Fruit fly (Drosophila melanogaster) whole organism, prepupa: Measurements from ENCODE around the gene CG10469.

Experiments used
- Blimp-1 ChIP-seq: fragments of 200-800 bp; sonication (Bioruptor generic); optimal IDR thresholded peaks from 3 replicates; lab custom pipeline; 2017; ENCODE audit warnings: missing biosample characterization, missing genetic modification characterization, mild to moderate bottlenecking, moderate library complexity, missing genetic modification reagents
- CG10631 ChIP-seq: fragments of 200-800 bp; sonication (Bioruptor generic); optimal IDR thresholded peaks from 2 replicates; lab custom pipeline; 2016; ENCODE audit warnings: missing biosample characterization, missing genetic modification characterization
- CG10669 ChIP-seq: fragments of 200-800 bp; sonication (Bioruptor generic); optimal IDR thresholded peaks from 3 replicates; lab custom pipeline; 2018; ENCODE audit warnings: missing biosample characterization, mild to moderate bottlenecking, missing genetic modification characterization, moderate library complexity
- CG11294 ChIP-seq: fragments of 200-800 bp; sonication (Bioruptor generic); IDR thresholded peaks from 2 replicates; pipeline ENCODE4 v1.3.6; 2022; ENCODE audit warnings: missing biosample characterization, missing genetic modification characterization
- CG11762 ChIP-seq: fragments of 200-800 bp; sonication (Bioruptor generic); optimal IDR thresholded peaks from 3 replicates; lab custom pipeline; 2016; ENCODE audit warnings: missing biosample characterization, missing genetic modification characterization; ENCODE audit not compliant: insufficient read depth
- CG11902 ChIP-seq: fragments of 200-800 bp; sonication (Bioruptor generic); optimal IDR thresholded peaks from 3 replicates; lab custom pipeline; 2016; ENCODE audit warnings: missing biosample characterization, missing genetic modification characterization
- CG1621 ChIP-seq: fragments of 200-800 bp; sonication (Bioruptor generic); optimal IDR thresholded peaks from 3 replicates; lab custom pipeline; 2018; ENCODE audit warnings: missing biosample characterization, mild to moderate bottlenecking, missing genetic modification characterization
- CG16779 ChIP-seq: fragments of 200-800 bp; sonication (Bioruptor generic); optimal IDR thresholded peaks from 3 replicates; lab custom pipeline; 2017; ENCODE audit warnings: missing biosample characterization, mild to moderate bottlenecking, missing genetic modification characterization
- CG31627 ChIP-seq: fragments of 200-800 bp; sonication (Bioruptor generic); optimal IDR thresholded peaks from 3 replicates; lab custom pipeline; 2016; ENCODE audit warnings: missing biosample characterization, missing genetic modification characterization
- CG32006 ChIP-seq: fragments of 200-800 bp; sonication (Bioruptor generic); optimal IDR thresholded peaks from 3 replicates; lab custom pipeline; 2017; ENCODE audit warnings: missing biosample characterization, mild to moderate bottlenecking, missing genetic modification characterization
- CG34406 ChIP-seq: fragments of 200-800 bp; sonication (Bioruptor generic); optimal IDR thresholded peaks from 3 replicates; lab custom pipeline; 2016; ENCODE audit warnings: missing biosample characterization, missing genetic modification characterization
- CG3919 ChIP-seq: fragments of 200-800 bp; sonication (Bioruptor generic); optimal IDR thresholded peaks from 3 replicates; lab custom pipeline; 2016; ENCODE audit warnings: missing biosample characterization, missing genetic modification characterization
- CG4318 ChIP-seq: fragments of 200-800 bp; sonication (Bioruptor generic); optimal IDR thresholded peaks from 3 replicates; lab custom pipeline; 2017; ENCODE audit warnings: missing biosample characterization, mild to moderate bottlenecking, missing genetic modification characterization
- CG6792 ChIP-seq: fragments of 200-800 bp; sonication (Bioruptor generic); optimal IDR thresholded peaks from 3 replicates; lab custom pipeline; 2016; ENCODE audit warnings: missing biosample characterization, missing genetic modification characterization
- CG6808 ChIP-seq: fragments of 200-800 bp; sonication (Bioruptor generic); optimal IDR thresholded peaks from 3 replicates; lab custom pipeline; 2017; ENCODE audit warnings: missing biosample characterization, missing genetic modification characterization, mild to moderate bottlenecking, moderate library complexity, missing genetic modification reagents
- CG6854 ChIP-seq: fragments of 200-800 bp; sonication (Bioruptor generic); optimal IDR thresholded peaks from 2 replicates; lab custom pipeline; 2017; ENCODE audit warnings: missing biosample characterization, mild to moderate bottlenecking, missing genetic modification characterization
- CG8119 ChIP-seq: fragments of 200-800 bp; sonication (Bioruptor generic); IDR thresholded peaks from 3 replicates; pipeline ENCODE4 v1.3.6; 2022; ENCODE audit warnings: missing biosample characterization, missing genetic modification characterization
- CG8319 ChIP-seq: fragments of 200-800 bp; sonication (Bioruptor generic); optimal IDR thresholded peaks from 3 replicates; lab custom pipeline; 2016; ENCODE audit warnings: missing biosample characterization, missing genetic modification characterization
- CG8632 ChIP-seq: fragments of 200-800 bp; sonication (Bioruptor generic); optimal IDR thresholded peaks from 3 replicates; lab custom pipeline; 2016; ENCODE audit warnings: missing biosample characterization, missing genetic modification characterization
- Eip75B ChIP-seq: fragments of 200-800 bp; sonication (Bioruptor generic); optimal IDR thresholded peaks from 3 replicates; lab custom pipeline; 2016; ENCODE audit warnings: missing biosample characterization, missing genetic modification characterization
- Eip78C ChIP-seq: fragments of 200-800 bp; sonication (Bioruptor generic); peaks from one replicate; lab custom pipeline; 2016; ENCODE audit warnings: missing biosample characterization, missing genetic modification characterization
- Ets21C ChIP-seq: fragments of 200-800 bp; sonication (Bioruptor generic); optimal IDR thresholded peaks from 3 replicates; lab custom pipeline; 2016; ENCODE audit warnings: missing biosample characterization, missing genetic modification characterization
- Ets96B ChIP-seq: fragments of 200-800 bp; optimal IDR thresholded peaks from 2 replicates; lab custom pipeline; 2019; ENCODE audit warnings: missing biosample characterization, mild to moderate bottlenecking, missing genetic modification characterization, moderate library complexity
- Gug ChIP-seq: fragments of 200-800 bp; sonication (Bioruptor generic); IDR thresholded peaks from 2 replicates; pipeline ENCODE4 v1.3.6; 2022; ENCODE audit warnings: missing biosample characterization, missing genetic modification characterization
- Hr38 ChIP-seq: sonication (Bioruptor generic); optimal IDR thresholded peaks from 2 replicates; lab custom pipeline; 2016; ENCODE audit warnings: missing biosample characterization, missing genetic modification characterization
- Hr4 ChIP-seq: fragments of 200-800 bp; sonication (Bioruptor generic); optimal IDR thresholded peaks from 3 replicates; lab custom pipeline; 2016; ENCODE audit warnings: missing biosample characterization, missing genetic modification characterization
- Lpt ChIP-seq: fragments of 200-800 bp; sonication (Bioruptor generic); optimal IDR thresholded peaks from 3 replicates; lab custom pipeline; 2016; ENCODE audit warnings: missing biosample characterization, missing genetic modification characterization
- Smox ChIP-seq: fragments of 200-800 bp; sonication (Bioruptor generic); optimal IDR thresholded peaks from 3 replicates; lab custom pipeline; 2016; ENCODE audit warnings: missing biosample characterization, missing genetic modification characterization
- Sox102F ChIP-seq: fragments of 200-800 bp; sonication (Bioruptor generic); optimal IDR thresholded peaks from 2 replicates; lab custom pipeline; 2016; ENCODE audit warnings: missing biosample characterization, mild to moderate bottlenecking, missing genetic modification characterization
- Sox14 ChIP-seq: fragments of 200-800 bp; sonication (Bioruptor generic); optimal IDR thresholded peaks from 3 replicates; lab custom pipeline; 2016; ENCODE audit warnings: missing biosample characterization, missing genetic modification characterization
- Sox15 ChIP-seq: fragments of 200-800 bp; sonication (Bioruptor generic); optimal IDR thresholded peaks from 3 replicates; lab custom pipeline; 2016; ENCODE audit warnings: missing biosample characterization, missing genetic modification characterization
- achi ChIP-seq: fragments of 200-800 bp; sonication (Bioruptor generic); optimal IDR thresholded peaks from 3 replicates; lab custom pipeline; 2016; ENCODE audit warnings: missing biosample characterization, missing genetic modification characterization
- cyc ChIP-seq: fragments of 200-800 bp; sonication (Bioruptor generic); optimal IDR thresholded peaks from 3 replicates; lab custom pipeline; 2016; ENCODE audit warnings: missing biosample characterization, missing genetic modification characterization
- dac ChIP-seq: fragments of 200-800 bp; sonication (Bioruptor generic); optimal IDR thresholded peaks from 2 replicates; lab custom pipeline; 2017; ENCODE audit warnings: missing biosample characterization, mild to moderate bottlenecking, missing genetic modification characterization
- dsx ChIP-seq: fragments of 200-800 bp; optimal IDR thresholded peaks from 3 replicates; lab custom pipeline; 2019; ENCODE audit warnings: missing biosample characterization, mild to moderate bottlenecking, missing genetic modification characterization, moderate library complexity; ENCODE audit not compliant: poor library complexity, severe bottlenecking
- eg ChIP-seq: fragments of 200-800 bp; sonication (Bioruptor generic); IDR thresholded peaks from 3 replicates; pipeline ENCODE4 v1.3.6; 2022; ENCODE audit warnings: missing biosample characterization, missing genetic modification characterization
- esn ChIP-seq: fragments of 200-800 bp; sonication (Bioruptor generic); optimal IDR thresholded peaks from 2 replicates; lab custom pipeline; 2016; ENCODE audit warnings: missing biosample characterization, mild to moderate bottlenecking, missing genetic modification characterization, moderate library complexity
- fd85E ChIP-seq: fragments of 200-800 bp; sonication (Bioruptor generic); optimal IDR thresholded peaks from 3 replicates; lab custom pipeline; 2016; ENCODE audit warnings: missing biosample characterization, missing genetic modification characterization
- fkh ChIP-seq: fragments of 200-800 bp; sonication (Bioruptor generic); optimal IDR thresholded peaks from 3 replicates; lab custom pipeline; 2017; ENCODE audit warnings: missing biosample characterization, mild to moderate bottlenecking, missing genetic modification characterization, moderate library complexity
- lz ChIP-seq: fragments of 200-800 bp; sonication (Bioruptor generic); optimal IDR thresholded peaks from 3 replicates; lab custom pipeline; 2016; ENCODE audit warnings: missing biosample characterization, missing genetic modification characterization
- pdm3 ChIP-seq: fragments of 200-800 bp; sonication (Bioruptor generic); optimal IDR thresholded peaks from 3 replicates; lab custom pipeline; 2016; ENCODE audit warnings: missing biosample characterization, missing genetic modification characterization
- spab ChIP-seq: fragments of 200-800 bp; sonication (Bioruptor generic); optimal IDR thresholded peaks from 2 replicates; lab custom pipeline; 2017; ENCODE audit warnings: missing biosample characterization, mild to moderate bottlenecking, missing genetic modification characterization, missing genetic modification reagents
- ss ChIP-seq, 2 experiments: fragments of 200-800 bp; sonication (Bioruptor generic); optimal IDR thresholded peaks; 2 replicates in 1 of 2; 3 replicates in 1 of 2; lab custom pipeline; 2017 to 2018; ENCODE audit warnings: mild to moderate bottlenecking in 2 of 2, missing biosample characterization in 2 of 2, missing genetic modification characterization in 2 of 2, moderate library complexity in 1 of 2
- svp ChIP-seq: fragments of 200-800 bp; sonication (Bioruptor generic); peaks from one replicate; lab custom pipeline; 2016; ENCODE audit warnings: missing biosample characterization, missing genetic modification characterization
- topi ChIP-seq: fragments of 200-800 bp; sonication (Bioruptor generic); optimal IDR thresholded peaks from 3 replicates; lab custom pipeline; 2016; ENCODE audit warnings: missing biosample characterization, missing genetic modification characterization
- vri ChIP-seq: fragments of 200-800 bp; sonication (Bioruptor generic); optimal IDR thresholded peaks from 3 replicates; lab custom pipeline; 2016; ENCODE audit warnings: missing biosample characterization, mild to moderate bottlenecking, missing genetic modification characterization

The CG10469 gene

DNA sequence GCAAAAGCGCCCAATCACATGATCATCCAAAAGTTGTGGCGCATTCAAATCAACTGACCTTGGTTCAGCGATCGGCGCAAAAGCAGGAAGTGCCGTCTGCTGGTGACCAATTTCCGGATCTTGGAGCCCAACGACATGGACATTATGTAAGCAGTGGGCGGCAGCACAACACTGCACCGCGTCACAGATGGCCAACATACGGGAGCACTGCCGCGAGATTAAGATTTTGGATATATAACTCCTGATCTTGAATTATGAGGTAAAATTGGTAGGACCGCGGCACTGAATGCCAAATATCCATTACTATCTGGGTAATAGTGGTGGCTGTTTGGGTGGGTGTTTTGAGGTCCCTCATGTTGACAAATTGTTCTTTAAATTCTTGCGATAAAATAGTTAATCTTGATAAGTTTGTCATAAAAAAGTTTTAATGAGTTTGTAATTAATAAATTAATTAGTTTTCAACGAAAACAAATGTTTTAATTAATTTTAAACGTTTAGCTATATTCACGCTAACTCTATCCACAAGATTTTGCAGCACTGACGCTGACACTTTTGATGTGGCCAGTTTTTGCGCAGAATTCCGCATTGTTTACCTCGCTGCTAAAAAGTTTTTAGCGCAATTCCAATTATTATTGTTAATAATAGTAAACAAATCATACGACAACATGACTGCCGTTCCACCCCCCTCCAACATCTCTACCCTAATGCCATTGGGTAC is 18.0 kb downstream of the CG10469 start, which contains the start of the genes CG13295 and CG6610 (continued):
- no peak for TF ChIP-seq CG6854 (GFP tag; lab: Kevin White, UChicago)
- peak; percentile 58 for TF ChIP-seq CG32006 (GFP tag; lab: Kevin White, UChicago)
- peak; percentile 44 for TF ChIP-seq achi (GFP tag; lab: Kevin White, UChicago)
- peak; percentile 9 for TF ChIP-seq Sox102F
- TF ChIP-seq Lpt (GFP tag; lab: Kevin White, UChicago): no peak
- no peak for TF ChIP-seq CG34406 (GFP tag; lab: Kevin White, UChicago)
- peak; percentile 88 for TF ChIP-seq Eip78C
- TF ChIP-seq Hr38 (GFP tag; lab: Kevin White, UChicago): no peak
- peak; percentile 6 for TF ChIP-seq CG6792 (GFP tag; lab: Kevin White, UChicago)

DNA sequence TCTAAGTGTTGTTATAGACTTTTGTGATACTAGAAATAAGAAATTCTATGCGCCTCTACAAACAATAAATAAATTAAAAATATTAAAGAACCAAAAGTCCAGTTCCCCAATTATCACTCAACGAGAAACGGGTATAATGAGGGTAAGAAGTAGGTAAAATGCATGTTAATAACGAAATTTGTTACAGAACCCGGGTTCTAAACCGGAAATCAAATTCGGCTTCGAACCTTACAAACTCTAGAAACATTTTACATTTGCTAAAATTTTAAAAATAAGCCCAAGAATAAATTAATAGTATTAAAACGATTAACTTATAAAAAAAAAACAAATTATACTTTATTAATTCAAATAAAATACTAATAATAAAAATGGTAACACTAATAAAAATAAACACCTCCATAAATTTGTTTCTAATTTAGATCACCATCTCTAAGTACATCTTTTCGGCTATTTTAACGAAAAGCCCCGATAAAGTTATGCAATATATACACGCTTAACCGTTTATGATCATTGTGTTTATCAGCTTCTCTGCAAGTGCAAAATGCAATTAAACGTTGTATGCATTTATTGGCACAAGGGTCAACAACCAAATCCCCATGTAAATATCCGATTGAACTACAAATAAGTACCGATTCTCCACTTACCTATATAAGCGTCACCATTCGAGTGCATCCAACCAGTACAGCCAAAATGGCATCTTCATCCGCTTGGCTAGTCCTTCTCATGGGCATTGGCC is 21.5 kb downstream of the CG10469 start, which contains the start of gene CG6602:
CG6602 (plus strand) TSS at position 686 of the 736 bp plus-strand sequence.
- TF ChIP-seq esn (GFP tag; lab: Kevin White, UChicago): peak; percentile 53
- peak; percentile 25 for TF ChIP-seq achi (GFP tag; lab: Kevin White, UChicago)
- peak; percentile 25 for TF ChIP-seq CG34406 (GFP tag; lab: Kevin White, UChicago)
- no peak for TF ChIP-seq CG6792 (GFP tag; lab: Kevin White, UChicago)
- peak; percentile 68 for TF ChIP-seq Eip78C
- TF ChIP-seq Hr4 (GFP tag; lab: Kevin White, UChicago): no peak
- no peak for TF ChIP-seq Sox102F
- no peak for TF ChIP-seq CG16779 (tag; lab: Kevin White, UChicago)
- TF ChIP-seq CG3919 (GFP tag; lab: Kevin White, UChicago): peak; percentile 58
- TF ChIP-seq CG10669 (GFP tag; lab: Kevin White, UChicago): peak; percentile 42
- TF ChIP-seq svp: no peak
- peak; percentile 68 for TF ChIP-seq lz (GFP tag; lab: Kevin White, UChicago)
- TF ChIP-seq CG8632 (GFP tag; lab: Kevin White, UChicago): no peak
- TF ChIP-seq fd85E (GFP tag; lab: Kevin White, UChicago): no peak
- peak; percentile 55 for TF ChIP-seq CG31627 (GFP tag; lab: Kevin White, UChicago)
- TF ChIP-seq cyc (GFP tag; lab: Kevin White, UChicago): peak; percentile 73
- no peak for TF ChIP-seq Smox (GFP tag; lab: Kevin White, UChicago)
- TF ChIP-seq fkh (GFP tag; lab: Kevin White, UChicago): no peak
- TF ChIP-seq eg (GFP tag; lab: Robert Waterston, UW): peak; percentile 50; the same call in 2 of the 3 replicates
- no peak for TF ChIP-seq ss (GFP tag; optimal IDR thresholded peaks at IDR 0.05; lab: Kevin White, UChicago)
- TF ChIP-seq Gug (GFP tag; lab: Robert Waterston, UW): no peak; the same call in 1 of the 2 replicates
- no peak for TF ChIP-seq CG1621
- no peak for TF ChIP-seq dac
- TF ChIP-seq dsx (GFP tag; lab: Kevin White, UChicago): no peak
- no peak for TF ChIP-seq Ets21C (GFP tag; lab: Kevin White, UChicago)
- TF ChIP-seq pdm3: no peak
- TF ChIP-seq CG6854 (GFP tag; lab: Kevin White, UChicago): peak; percentile 21
- TF ChIP-seq Sox15: peak; percentile 41
- TF ChIP-seq CG11294 (GFP tag; lab: Robert Waterston, UW): no peak
- no peak for TF ChIP-seq Ets96B (tag; lab: Kevin White, UChicago)
- peak; percentile 5 for TF ChIP-seq vri (GFP tag; lab: Kevin White, UChicago)
- peak; percentile 43 for TF ChIP-seq CG8319 (GFP tag; lab: Kevin White, UChicago)
- TF ChIP-seq Sox14 (GFP tag; lab: Kevin White, UChicago): no peak
- no peak for TF ChIP-seq CG11762 (GFP tag; lab: Kevin White, UChicago)
- TF ChIP-seq topi (GFP tag; lab: Kevin White, UChicago): peak; percentile 49
- no peak for TF ChIP-seq CG4318 (GFP tag; lab: Kevin White, UChicago)
- TF ChIP-seq Hr38 (GFP tag; lab: Kevin White, UChicago): no peak
- peak; percentile 17 for TF ChIP-seq Eip75B (GFP tag; lab: Kevin White, UChicago)
- TF ChIP-seq CG6808 (GFP tag; lab: Kevin White, UChicago): no peak
- TF ChIP-seq CG10631: peak; percentile 6
- peak; percentile 66 for TF ChIP-seq CG11902 (GFP tag; lab: Kevin White, UChicago)
- no peak for TF ChIP-seq spab (GFP tag; lab: Kevin White, UChicago)
- no peak for TF ChIP-seq Lpt (GFP tag; lab: Kevin White, UChicago)
- peak; percentile 31 for TF ChIP-seq Blimp-1
- no peak for TF ChIP-seq CG8119 (GFP tag; lab: Robert Waterston, UW)
